Comparison of ENCODE assay signal across 1 fruit fly cellular context in the genomic region with DNA sequence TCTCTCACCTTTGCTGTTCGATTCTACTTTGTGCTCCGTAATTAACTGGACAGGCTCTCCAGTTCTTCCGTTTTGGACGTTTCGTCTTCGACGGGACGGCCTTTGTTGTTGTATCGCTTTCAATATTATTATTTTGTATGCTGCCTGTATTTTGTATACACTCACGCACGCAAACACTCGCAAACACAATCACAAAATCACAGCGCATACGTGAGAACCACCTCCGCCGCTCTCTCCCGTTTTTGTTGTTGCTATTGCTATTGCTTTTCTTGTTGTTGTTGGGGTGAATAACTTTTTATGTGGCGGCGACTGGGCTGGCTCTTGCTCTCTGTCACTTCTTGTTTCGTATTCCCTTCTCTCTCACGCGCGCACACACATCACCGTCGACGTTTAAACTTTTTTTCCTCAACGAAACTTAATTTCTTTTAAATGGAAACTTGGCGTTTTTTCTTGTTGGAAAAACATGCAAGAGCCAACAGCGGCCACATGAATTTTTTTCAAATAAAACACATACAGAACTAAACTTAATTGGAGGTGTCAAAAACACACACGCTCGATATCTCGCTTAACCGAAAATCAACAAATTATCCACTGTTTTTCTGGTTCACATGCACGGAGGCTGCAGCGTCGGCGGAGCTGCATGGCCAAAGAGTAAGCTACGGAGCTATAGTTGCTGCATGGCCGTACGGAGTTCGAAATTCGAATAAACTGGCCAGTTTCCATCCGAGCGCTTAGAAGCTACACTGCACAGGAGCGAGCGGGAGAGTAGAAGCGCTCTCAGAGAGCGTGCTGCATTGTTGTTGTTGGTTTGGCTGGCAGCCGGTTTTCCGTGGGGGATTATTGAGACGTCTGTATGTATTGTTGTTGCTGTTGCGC.
A peak's percentile ranks its signal among the peaks of the same experiment; 100 is the strongest.
TF ChIP-seq lines count a peak whose summit lies in the region.

No protein-coding gene starts in this region.

TF ChIP-seq in whole organism, embryonic, 481 proteins besides CTCF, POLR2A, EP300 and RAD21 (continued from another document):
- TF ChIP-seq yki (optimal IDR thresholded peaks at IDR 0.05; lab: Kevin White, UChicago) (peak; percentile 96), lbe (GFP tag; optimal IDR thresholded peaks at IDR 0.05; lab: Kevin White, UChicago) (no peak), CG7839 (tag; optimal IDR thresholded peaks at IDR 0.05; lab: Kevin White, UChicago) (peak; percentile 26), CG6254 (GFP tag; optimal IDR thresholded peaks at IDR 0.05; lab: Kevin White, UChicago) (peak; percentile 43), mam (GFP tag; optimal IDR thresholded peaks at IDR 0.05; lab: Kevin White, UChicago) (peak; percentile 12), CG18262 (tag; optimal IDR thresholded peaks at IDR 0.05; lab: Kevin White, UChicago) (peak; percentile 39), CG8290 (GFP tag; optimal IDR thresholded peaks at IDR 0.05; lab: Kevin White, UChicago) (no peak), CG8290 (tag; optimal IDR thresholded peaks at IDR 0.05; lab: Kevin White, UChicago) (peak in 1 of 2 experiments; percentile 14), nmo (GFP tag; optimal IDR thresholded peaks at IDR 0.05; lab: Kevin White, UChicago) (peak; percentile 26), sd (tag; optimal IDR thresholded peaks at IDR 0.05; lab: Kevin White, UChicago) (peak; percentile 45), row (GFP tag; IDR thresholded peaks at IDR 0.05; lab: Robert Waterston, UW) (no peak), CG9932 (GFP tag; IDR thresholded peaks at IDR 0.05; lab: Robert Waterston, UW) (no peak), ftz-f1 (GFP tag; optimal IDR thresholded peaks at IDR 0.05; lab: Kevin White, UChicago) (no peak), BtbVII (GFP tag; optimal IDR thresholded peaks at IDR 0.05; lab: Kevin White, UChicago) (peak; percentile 27), Six4 (GFP tag; optimal IDR thresholded peaks at IDR 0.05; lab: Kevin White, UChicago) (no peak), bab2 (GFP tag; optimal IDR thresholded peaks at IDR 0.05; lab: Kevin White, UChicago) (peak; percentile 23), CG43689 (GFP tag; IDR thresholded peaks at IDR 0.05; lab: Robert Waterston, UW) (no peak), CG12769 (tag; optimal IDR thresholded peaks at IDR 0.05; lab: Kevin White, UChicago) (peak; percentile 56), usp (GFP tag; optimal IDR thresholded peaks at IDR 0.05; lab: Kevin White, UChicago) (no peak), CG18011 (GFP tag; optimal IDR thresholded peaks at IDR 0.05; lab: Kevin White, UChicago) (no peak), grau (tag; optimal IDR thresholded peaks at IDR 0.05; lab: Kevin White, UChicago) (peak; percentile 3), nerfin-2 (GFP tag; IDR thresholded peaks at IDR 0.05; lab: Robert Waterston, UW; ENCODE audit: partially characterized antibody) (no peak), CG4820 (GFP tag; optimal IDR thresholded peaks at IDR 0.05; lab: Kevin White, UChicago) (no peak), gcm (GFP tag; optimal IDR thresholded peaks at IDR 0.05; lab: Kevin White, UChicago) (no peak), CG10654 (GFP tag; optimal IDR thresholded peaks at IDR 0.05; lab: Kevin White, UChicago) (no peak), Nf-YC (tag; optimal IDR thresholded peaks at IDR 0.05; lab: Kevin White, UChicago) (no peak), CG8924 (tag; optimal IDR thresholded peaks at IDR 0.05; lab: Kevin White, UChicago) (peak; percentile 67), CG11398 (GFP tag; optimal IDR thresholded peaks at IDR 0.05; lab: Kevin White, UChicago) (peak; percentile 33), D19A (tag; optimal IDR thresholded peaks at IDR 0.05; lab: Kevin White, UChicago) (peak; percentile 51), org-1 (GFP tag; optimal IDR thresholded peaks at IDR 0.05; lab: Kevin White, UChicago) (no peak), lilli (GFP tag; optimal IDR thresholded peaks at IDR 0.05; lab: Kevin White, UChicago) (no peak), Lpt (GFP tag; optimal IDR thresholded peaks at IDR 0.05; lab: Kevin White, UChicago) (no peak), CG14050 (GFP tag; IDR thresholded peaks at IDR 0.05; lab: Robert Waterston, UW) (no peak), zf30C (GFP tag; optimal IDR thresholded peaks at IDR 0.05; lab: Kevin White, UChicago) (no peak), CG2120 (GFP tag; optimal IDR thresholded peaks at IDR 0.05; lab: Kevin White, UChicago) (peak; percentile 17), CG2129 (GFP tag; IDR thresholded peaks at IDR 0.05; lab: Robert Waterston, UW; ENCODE audit: partially characterized antibody) (no peak), Hr51 (GFP tag; optimal IDR thresholded peaks at IDR 0.05; lab: Kevin White, UChicago) (peak in 1 of 2 experiments; percentile 14), cg (GFP tag; optimal IDR thresholded peaks at IDR 0.05; lab: Kevin White, UChicago) (peak; percentile 78), mirr (GFP tag; optimal IDR thresholded peaks at IDR 0.05; lab: Kevin White, UChicago) (no peak), CG11723 (GFP tag; optimal IDR thresholded peaks at IDR 0.05; lab: Kevin White, UChicago) (peak; percentile 3), CG33213 (GFP tag; optimal IDR thresholded peaks at IDR 0.05; lab: Kevin White, UChicago) (no peak), Adf1 (GFP tag; IDR thresholded peaks at IDR 0.05; lab: Robert Waterston, UW) (no peak), shn (GFP tag; optimal IDR thresholded peaks at IDR 0.05; lab: Kevin White, UChicago) (peak; percentile 9), pita (GFP tag; optimal IDR thresholded peaks at IDR 0.05; lab: Kevin White, UChicago) (no peak), peb (GFP tag; IDR thresholded peaks at IDR 0.05; lab: Robert Waterston, UW) (no peak), insv (GFP tag; optimal IDR thresholded peaks at IDR 0.05; lab: Kevin White, UChicago) (peak in 1 of 2 experiments; percentile 48), oc (tag; optimal IDR thresholded peaks at IDR 0.05; lab: Kevin White, UChicago) (peak; percentile 10), CG7745 (tag; optimal IDR thresholded peaks at IDR 0.05; lab: Kevin White, UChicago) (no peak)
